Fruit fly (Drosophila melanogaster) whole organism, embryonic: ENCODE data around the gene CG7407.

Experiments used
- Atf6 ChIP-seq: fragments of 200-800 bp; sonication (Bioruptor generic); IDR thresholded peaks from 2 replicates; pipeline ENCODE4 v1.3.6; 2022; ENCODE audit warnings: missing biosample characterization, missing genetic modification characterization
- Awh ChIP-seq: fragments of 200-800 bp; sonication (Bioruptor generic); IDR thresholded peaks from 2 replicates; pipeline ENCODE4, ENCODE4 v1.3.6; 2022; ENCODE audit warnings: missing biosample characterization, missing genetic modification characterization
- Bgb ChIP-seq: fragments of 200-800 bp; sonication (Bioruptor generic); IDR thresholded peaks from 2 replicates; pipeline ENCODE4 v1.3.6; 2022; ENCODE audit warnings: missing biosample characterization, missing genetic modification characterization; ENCODE audit not compliant: partially characterized antibody
- Bteb2 ChIP-seq: fragments of 200-800 bp; sonication (Bioruptor generic); optimal IDR thresholded peaks from 2 replicates; lab custom pipeline; 2016; ENCODE audit warnings: missing biosample characterization, missing genetic modification characterization
- CG10959 ChIP-seq: fragments of 200-800 bp; sonication (Bioruptor generic); IDR thresholded peaks from 2 replicates; pipeline ENCODE4 v1.3.6; 2022; ENCODE audit warnings: missing biosample characterization, missing genetic modification characterization
- CG11456 ChIP-seq: fragments of 200-800 bp; sonication (Bioruptor generic); IDR thresholded peaks from 3 replicates; pipeline ENCODE4 v1.3.6; 2022; ENCODE audit warnings: missing biosample characterization, missing genetic modification characterization
- CG12299 ChIP-seq: fragments of 200-800 bp; sonication (Bioruptor generic); optimal IDR thresholded peaks from 2 replicates; lab custom pipeline; 2018; ENCODE audit warnings: missing biosample characterization, mild to moderate bottlenecking, missing genetic modification characterization
- CG15269 ChIP-seq: fragments of 200-800 bp; sonication (Bioruptor generic); optimal IDR thresholded peaks from 2 replicates; lab custom pipeline; 2018; ENCODE audit warnings: missing biosample characterization, mild to moderate bottlenecking, missing genetic modification characterization, moderate library complexity
- CG1529 ChIP-seq: fragments of 200-800 bp; sonication (Bioruptor generic); optimal IDR thresholded peaks from 3 replicates; lab custom pipeline; 2018; ENCODE audit warnings: missing biosample characterization, missing genetic modification characterization
- CG17385 ChIP-seq: fragments of 200-800 bp; sonication (Bioruptor generic); optimal IDR thresholded peaks from 3 replicates; lab custom pipeline; 2018; ENCODE audit warnings: missing biosample characterization, mild to moderate bottlenecking, missing genetic modification characterization
- CG17802 ChIP-seq: fragments of 200-800 bp; sonication (Bioruptor generic); optimal IDR thresholded peaks from 2 replicates; lab custom pipeline; 2018; ENCODE audit warnings: missing biosample characterization, mild to moderate bottlenecking, missing genetic modification characterization, moderate library complexity
- CG30020 ChIP-seq: fragments of 200-800 bp; optimal IDR thresholded peaks from 2 replicates; lab custom pipeline; 2019; ENCODE audit warnings: missing biosample characterization, mild to moderate bottlenecking, missing genetic modification characterization, moderate library complexity
- CG4404 ChIP-seq: fragments of 200-800 bp; sonication (Bioruptor generic); IDR thresholded peaks from 2 replicates; pipeline ENCODE4 v1.3.6; 2022; ENCODE audit warnings: missing biosample characterization, missing genetic modification characterization
- CG4424 ChIP-seq: fragments of 200-800 bp; sonication (Bioruptor generic); optimal IDR thresholded peaks from 3 replicates; lab custom pipeline; 2016; ENCODE audit warnings: missing biosample characterization, missing genetic modification characterization
- CG4730 ChIP-seq: fragments of 200-800 bp; sonication (Bioruptor generic); IDR thresholded peaks from 2 replicates; pipeline ENCODE4 v1.3.6; 2022; ENCODE audit warnings: missing biosample characterization, missing genetic modification characterization
- CG6654 ChIP-seq: fragments of 200-800 bp; sonication (Bioruptor generic); optimal IDR thresholded peaks from 2 replicates; lab custom pipeline; 2017; ENCODE audit warnings: missing biosample characterization, mild to moderate bottlenecking, missing genetic modification characterization
- CG6765 ChIP-seq: fragments of 200-800 bp; sonication (Bioruptor generic); optimal IDR thresholded peaks from 3 replicates; lab custom pipeline; 2017; ENCODE audit warnings: missing biosample characterization, mild to moderate bottlenecking, missing genetic modification characterization
- CG8281 ChIP-seq: fragments of 200-800 bp; sonication (Bioruptor generic); optimal IDR thresholded peaks from 2 replicates; lab custom pipeline; 2018; ENCODE audit warnings: missing biosample characterization, mild to moderate bottlenecking, missing genetic modification characterization, moderate library complexity
- CG8290 ChIP-seq, 3 experiments: fragments of 200-800 bp; sonication (Bioruptor generic); optimal IDR thresholded peaks; 2 replicates each; lab custom pipeline; 2016 to 2019; ENCODE audit warnings: missing biosample characterization in 3 of 3, missing genetic modification characterization in 3 of 3, mild to moderate bottlenecking in 2 of 3, moderate library complexity in 1 of 3
- CG8765 ChIP-seq: fragments of 200-800 bp; sonication (Bioruptor generic); IDR thresholded peaks from 2 replicates; pipeline ENCODE4 v1.3.6; 2022; ENCODE audit warnings: missing biosample characterization, missing genetic modification characterization
- CG9932 ChIP-seq: fragments of 200-800 bp; sonication (Bioruptor generic); IDR thresholded peaks from 2 replicates; pipeline ENCODE4 v1.3.6; 2022; ENCODE audit warnings: missing biosample characterization, missing genetic modification characterization
- D19B ChIP-seq: fragments of 200-800 bp; sonication (Bioruptor generic); optimal IDR thresholded peaks from 2 replicates; lab custom pipeline; 2017; ENCODE audit warnings: missing biosample characterization, mild to moderate bottlenecking, missing genetic modification characterization
- Deaf1 ChIP-seq: fragments of 200-800 bp; optimal IDR thresholded peaks from 3 replicates; lab custom pipeline; 2019; ENCODE audit warnings: missing biosample characterization, mild to moderate bottlenecking, missing genetic modification characterization, moderate library complexity
- Dp ChIP-seq: fragments of 200-800 bp; sonication (Bioruptor generic); optimal IDR thresholded peaks from 2 replicates; lab custom pipeline; 2018; ENCODE audit warnings: missing biosample characterization, mild to moderate bottlenecking, missing genetic modification characterization, moderate library complexity
- Dref ChIP-seq: fragments of 200-800 bp; sonication (Bioruptor generic); IDR thresholded peaks from 2 replicates; pipeline ENCODE4 v1.3.6; 2022; ENCODE audit warnings: missing biosample characterization, missing genetic modification characterization
- Drgx ChIP-seq: fragments of 200-800 bp; sonication (Bioruptor generic); IDR thresholded peaks from 2 replicates; pipeline ENCODE4 v1.3.6; 2022; ENCODE audit warnings: missing biosample characterization, missing genetic modification characterization
- Hr39 ChIP-seq: fragments of >200 bp; optimal IDR thresholded peaks from 2 replicates; lab custom pipeline; 2017
- Oli ChIP-seq: fragments of 200-800 bp; sonication (Bioruptor generic); optimal IDR thresholded peaks from 2 replicates; lab custom pipeline; 2018; ENCODE audit warnings: missing biosample characterization, mild to moderate bottlenecking, missing genetic modification characterization, moderate library complexity
- Scr ChIP-seq: fragments of 200-800 bp; sonication (Bioruptor generic); IDR thresholded peaks from 2 replicates; pipeline ENCODE4 v1.3.6; 2022; ENCODE audit warnings: missing biosample characterization, missing genetic modification characterization; ENCODE audit not compliant: partially characterized antibody
- Sry-β ChIP-seq: fragments of 200-800 bp; sonication (Bioruptor generic); optimal IDR thresholded peaks from 2 replicates; lab custom pipeline; 2018; ENCODE audit warnings: missing biosample characterization, mild to moderate bottlenecking, missing genetic modification characterization, moderate library complexity
- Sry-δ ChIP-seq: fragments of 200-800 bp; sonication (Bioruptor generic); optimal IDR thresholded peaks from 2 replicates; lab custom pipeline; 2016; ENCODE audit warnings: missing biosample characterization, missing genetic modification characterization
- Taf1 ChIP-seq: fragments of 200-800 bp; sonication (Bioruptor generic); IDR thresholded peaks from 2 replicates; pipeline ENCODE4 v1.3.6; 2022; ENCODE audit warnings: missing biosample characterization, missing genetic modification characterization
- Vsx1 ChIP-seq: fragments of 200-800 bp; sonication (Bioruptor generic); optimal IDR thresholded peaks from 2 replicates; lab custom pipeline; 2017; ENCODE audit warnings: missing biosample characterization, mild to moderate bottlenecking, missing genetic modification characterization, missing genetic modification reagents
- al ChIP-seq: fragments of 200-800 bp; sonication (Bioruptor generic); IDR thresholded peaks from 2 replicates; pipeline ENCODE4 v1.3.6; 2022; ENCODE audit warnings: missing biosample characterization, missing genetic modification characterization
- ara ChIP-seq: fragments of 200-800 bp; sonication (Bioruptor generic); IDR thresholded peaks from 2 replicates; pipeline ENCODE4 v1.3.6; 2022; ENCODE audit warnings: missing biosample characterization, missing genetic modification characterization
- bsh ChIP-seq, 2 experiments: fragments of 200-800 bp; sonication (Bioruptor generic); optimal IDR thresholded peaks; 2 replicates each; lab custom pipeline; 2017 to 2018; ENCODE audit warnings: mild to moderate bottlenecking in 2 of 2, missing biosample characterization in 2 of 2, missing genetic modification characterization in 2 of 2, moderate library complexity in 1 of 2
- ci ChIP-seq: fragments of 200-800 bp; sonication (Bioruptor generic); IDR thresholded peaks from 3 replicates; pipeline ENCODE4 v1.3.6; 2022; ENCODE audit warnings: missing biosample characterization, missing genetic modification characterization
- crp ChIP-seq, 2 experiments: fragments of 200-800 bp; sonication (Bioruptor generic); optimal IDR thresholded peaks; 2 replicates in 1 of 2; 3 replicates in 1 of 2; lab custom pipeline; 2017; ENCODE audit warnings: missing biosample characterization in 2 of 2, missing genetic modification characterization in 2 of 2, mild to moderate bottlenecking in 1 of 2, moderate library complexity in 1 of 2
- dan ChIP-seq: fragments of 200-800 bp; sonication (Bioruptor generic); IDR thresholded peaks from 2 replicates; pipeline ENCODE4 v1.3.6; 2022; ENCODE audit warnings: missing biosample characterization, missing genetic modification characterization
- dmrt11E ChIP-seq: fragments of 200-800 bp; sonication (Bioruptor generic); optimal IDR thresholded peaks from 3 replicates; lab custom pipeline; 2018; ENCODE audit warnings: missing biosample characterization, mild to moderate bottlenecking, missing genetic modification characterization, moderate library complexity
- gce ChIP-seq: fragments of 200-800 bp; sonication (Bioruptor generic); IDR thresholded peaks from 3 replicates; pipeline ENCODE4 v1.3.6; 2022; ENCODE audit warnings: missing biosample characterization, missing genetic modification characterization
- pfk ChIP-seq: fragments of 200-800 bp; sonication (Bioruptor generic); optimal IDR thresholded peaks from 2 replicates; lab custom pipeline; 2018; ENCODE audit warnings: missing biosample characterization, mild to moderate bottlenecking, missing genetic modification characterization, moderate library complexity
- ro ChIP-seq: fragments of 200-800 bp; sonication (Bioruptor generic); IDR thresholded peaks from 2 replicates; pipeline ENCODE4 v1.3.6; 2022; ENCODE audit warnings: missing biosample characterization, missing genetic modification characterization
- sob ChIP-seq: fragments of 200-800 bp; sonication (Bioruptor generic); IDR thresholded peaks from 2 replicates; pipeline ENCODE4 v1.3.6; 2022; ENCODE audit warnings: missing biosample characterization, missing genetic modification characterization
- sug ChIP-seq: fragments of 200-800 bp; optimal IDR thresholded peaks from 2 replicates; lab custom pipeline; 2019; ENCODE audit warnings: missing biosample characterization, mild to moderate bottlenecking, missing genetic modification characterization, moderate library complexity
- tin ChIP-seq: fragments of 200-800 bp; sonication (Bioruptor generic); optimal IDR thresholded peaks from 3 replicates; lab custom pipeline; 2016; ENCODE audit warnings: missing biosample characterization, missing genetic modification characterization
- twi ChIP-seq: fragments of 200-800 bp; optimal IDR thresholded peaks from 2 replicates; lab custom pipeline; 2019; ENCODE audit warnings: missing biosample characterization, mild to moderate bottlenecking, missing genetic modification characterization, moderate library complexity
- unc-4 ChIP-seq: fragments of 200-800 bp; sonication (Bioruptor generic); IDR thresholded peaks from 2 replicates; pipeline ENCODE4 v1.3.6; 2022; ENCODE audit warnings: missing biosample characterization, missing genetic modification characterization; ENCODE audit not compliant: partially characterized antibody

CG7407 gene

dm6 chr3L:21839720-21840641 is 16.7 kb downstream of the CG7407 start:
- peak; percentile 80 for TF ChIP-seq CG4404
- TF ChIP-seq Bteb2 = peak; percentile 85
- peak; percentile 86 for TF ChIP-seq CG8290 (GFP tag; optimal IDR thresholded peaks at IDR 0.05; lab: Kevin White, UChicago)
- TF ChIP-seq CG8290 (tag; optimal IDR thresholded peaks at IDR 0.05; lab: Kevin White, UChicago) = peak; percentile 18 to 81
- peak; percentile 94 for TF ChIP-seq CG4424 (GFP tag; lab: Kevin White, UChicago)
- peak; percentile 89 for TF ChIP-seq CG17385 (GFP tag; lab: Kevin White, UChicago)
- TF ChIP-seq CG9932 = peak; percentile 84
- TF ChIP-seq sug = peak; percentile 100
- TF ChIP-seq CG30020 (tag; lab: Kevin White, UChicago) = peak; percentile 73
- peak; percentile 36 to 81 for TF ChIP-seq crp (GFP tag; optimal IDR thresholded peaks at IDR 0.05; lab: Kevin White, UChicago)
- TF ChIP-seq Dref = peak; percentile 48
- TF ChIP-seq twi (tag; lab: Kevin White, UChicago) = peak; percentile 78
- peak; percentile 64 for TF ChIP-seq Sry-δ (GFP tag; lab: Kevin White, UChicago)
- TF ChIP-seq Scr (GFP tag; lab: Robert Waterston, UW) = no peak
- peak; percentile 68 for TF ChIP-seq ro (GFP tag; lab: Robert Waterston, UW)
- TF ChIP-seq Drgx (GFP tag; lab: Robert Waterston, UW) = peak; percentile 93
- TF ChIP-seq Vsx1 (GFP tag; lab: Kevin White, UChicago) = peak; percentile 78
- TF ChIP-seq Dp = no peak
- peak; percentile 94 for TF ChIP-seq CG15269 (tag; lab: Kevin White, UChicago)
- peak; percentile 93 for TF ChIP-seq ci
- TF ChIP-seq unc-4 (GFP tag; lab: Robert Waterston, UW) = no peak
- peak; percentile 65; the same call in 1 of the 2 replicates for TF ChIP-seq dan
- TF ChIP-seq CG6654 = peak; percentile 84
- peak; percentile 88 for TF ChIP-seq Awh
- TF ChIP-seq Atf6 = peak; percentile 93
- TF ChIP-seq al (GFP tag; lab: Robert Waterston, UW) = peak; percentile 81
- peak; percentile 82 for TF ChIP-seq dmrt11E (tag; lab: Kevin White, UChicago)
- TF ChIP-seq Oli = peak; percentile 96
- peak; percentile 91 for TF ChIP-seq sob (GFP tag; lab: Robert Waterston, UW)
- TF ChIP-seq Bgb (GFP tag; lab: Robert Waterston, UW) = 0 out of 2 replicates have a peak, but pooled peaks have one; percentile 13
- peak; percentile 85 for TF ChIP-seq Taf1 (GFP tag; lab: Robert Waterston, UW)
- TF ChIP-seq CG11456 (GFP tag; lab: Robert Waterston, UW) = peak; percentile 92
- TF ChIP-seq bsh (GFP tag; optimal IDR thresholded peaks at IDR 0.05; lab: Kevin White, UChicago) = peak; percentile 91 to 94
- TF ChIP-seq CG8765 (GFP tag; lab: Robert Waterston, UW) = peak; percentile 61; the same call in 1 of the 2 replicates
- peak; percentile 88 for TF ChIP-seq gce (GFP tag; lab: Robert Waterston, UW)
- TF ChIP-seq Sry-β = peak; percentile 50
- TF ChIP-seq CG1529 (GFP tag; lab: Kevin White, UChicago) = peak; percentile 90
- TF ChIP-seq Hr39 (lab: Kevin White, UChicago) = no peak
- TF ChIP-seq tin (GFP tag; lab: Kevin White, UChicago) = peak; percentile 92
- TF ChIP-seq CG6765 (GFP tag; lab: Kevin White, UChicago) = peak; percentile 89
- peak; percentile 86 for TF ChIP-seq D19B (GFP tag; lab: Kevin White, UChicago)
- TF ChIP-seq CG10959 (GFP tag; lab: Robert Waterston, UW) = peak; percentile 79
- peak; percentile 86 for TF ChIP-seq CG4730 (GFP tag; lab: Robert Waterston, UW)
- TF ChIP-seq CG12299 (tag; lab: Kevin White, UChicago) = peak; percentile 90
- TF ChIP-seq Deaf1 (tag; lab: Kevin White, UChicago) = peak; percentile 70
- TF ChIP-seq pfk (GFP tag; lab: Kevin White, UChicago) = peak; percentile 14
- TF ChIP-seq ara (GFP tag; lab: Robert Waterston, UW) = peak; percentile 90
- TF ChIP-seq CG8281 (tag; lab: Kevin White, UChicago) = peak; percentile 79
- TF ChIP-seq CG17802 (tag; lab: Kevin White, UChicago) = peak; percentile 67
